Worm (Caenorhabditis elegans) whole organism, young adult: ENCODE results near the gene Y94H6A.3.

Experiments used
- C17E4.6 ChIP-seq: fragments of 200-800 bp; sonication (Bioruptor generic); IDR thresholded peaks from 2 replicates; pipeline ENCODE4 v1.3.6; 2022; ENCODE audit warnings: missing genetic modification reagents, missing genetic modification characterization, missing compliant biosample characterization
- F22D6.2 ChIP-seq: sonication (generic microtip); optimal IDR thresholded peaks from 2 replicates; lab custom pipeline; 2016; ENCODE audit warnings: mild to moderate bottlenecking, missing genetic modification characterization, missing compliant biosample characterization
- F33H1.4 ChIP-seq: fragments of 200-800 bp; sonication (Bioruptor generic); IDR thresholded peaks from 2 replicates; pipeline ENCODE4 v1.3.6; 2022; ENCODE audit warnings: missing genetic modification reagents, missing genetic modification characterization, missing compliant biosample characterization
- F57C9.4 ChIP-seq: sonication (generic microtip); optimal IDR thresholded peaks from 2 replicates; lab custom pipeline; 2017; ENCODE audit warnings: mild to moderate bottlenecking, missing genetic modification characterization, missing compliant biosample characterization
- K12H6.12 ChIP-seq: fragments of 200-800 bp; sonication (Bioruptor generic); optimal IDR thresholded peaks from 2 replicates; lab custom pipeline; 2018; ENCODE audit warnings: mild to moderate bottlenecking, missing genetic modification characterization, missing compliant biosample characterization
- T07F8.4 ChIP-seq: sonication (generic microtip); optimal IDR thresholded peaks from 2 replicates; lab custom pipeline; 2016; ENCODE audit warnings: mild to moderate bottlenecking, missing genetic modification characterization, moderate library complexity, missing compliant biosample characterization
- Y53G8AR.9 ChIP-seq: fragments of 200-800 bp; sonication (Bioruptor generic); conservative IDR thresholded peaks from 2 replicates; pipeline ENCODE4 v1.3.6; 2022; ENCODE audit warnings: missing genetic modification reagents, missing genetic modification characterization, missing compliant biosample characterization
- Y56A3A.18 ChIP-seq: fragments of 200-800 bp; sonication (Bioruptor generic); IDR thresholded peaks from 2 replicates; pipeline ENCODE4 v1.3.6; 2022; ENCODE audit warnings: missing genetic modification reagents, missing genetic modification characterization, missing compliant biosample characterization
- Y95B8A.8 ChIP-seq: fragments of 200-800 bp; sonication (Bioruptor generic); IDR thresholded peaks from 2 replicates; pipeline ENCODE4 v1.3.6; 2022; ENCODE audit warnings: missing genetic modification reagents, missing genetic modification characterization, missing compliant biosample characterization
- akir-1 ChIP-seq: fragments of 200-800 bp; sonication (Bioruptor generic); optimal IDR thresholded peaks from 2 replicates; lab custom pipeline; 2018; ENCODE audit warnings: mild to moderate bottlenecking, missing genetic modification characterization, moderate library complexity, missing compliant biosample characterization
- aptf-2 ChIP-seq: fragments of 200-800 bp; sonication (Bioruptor generic); conservative IDR thresholded peaks from 2 replicates; pipeline ENCODE4 v1.3.6; 2022; ENCODE audit warnings: missing genetic modification reagents, missing genetic modification characterization, missing compliant biosample characterization
- attf-5 ChIP-seq: fragments of 200-800 bp; sonication (Bioruptor generic); optimal IDR thresholded peaks from 2 replicates; lab custom pipeline; 2018; ENCODE audit warnings: mild to moderate bottlenecking, missing genetic modification characterization, missing compliant biosample characterization
- cebp-1 ChIP-seq, 2 experiments: fragments of 200-800 bp in 1 of 2; sonication (Bioruptor generic) in 1 of 2; sonication (generic microtip) in 1 of 2; IDR thresholded peaks in 1 of 2; optimal IDR thresholded peaks in 1 of 2; 2 replicates each; pipeline versions ENCODE4 v1.3.6 to Lab custom; 2017 to 2022; ENCODE audit warnings: missing compliant biosample characterization in 2 of 2, missing genetic modification characterization in 2 of 2, mild to moderate bottlenecking in 1 of 2, missing genetic modification reagents in 1 of 2, moderate library complexity in 1 of 2
- ceh-40 ChIP-seq: fragments of 200-800 bp; sonication (Bioruptor generic); IDR thresholded peaks from 2 replicates; pipeline ENCODE4 v1.3.6; 2022; ENCODE audit warnings: missing genetic modification characterization, missing compliant biosample characterization
- ceh-79 ChIP-seq: sonication (generic microtip); optimal IDR thresholded peaks from 2 replicates; lab custom pipeline; 2017; ENCODE audit warnings: mild to moderate bottlenecking, missing genetic modification characterization, missing compliant biosample characterization
- ceh-91 ChIP-seq: fragments of 200-800 bp; sonication (Bioruptor generic); IDR thresholded peaks from 2 replicates; pipeline ENCODE4 v1.3.6; 2022; ENCODE audit warnings: missing genetic modification reagents, missing genetic modification characterization, missing compliant biosample characterization
- chd-7 ChIP-seq: sonication (generic microtip); optimal IDR thresholded peaks from 2 replicates; lab custom pipeline; 2016; ENCODE audit warnings: mild to moderate bottlenecking, missing genetic modification characterization, moderate library complexity, missing compliant biosample characterization
- dox-1 ChIP-seq: fragments of 200-800 bp; sonication (Bioruptor generic); IDR thresholded peaks from 2 replicates; pipeline ENCODE4 v1.3.6; 2022; ENCODE audit warnings: missing genetic modification reagents, missing genetic modification characterization, missing compliant biosample characterization
- dpl-1 ChIP-seq: fragments of 150-350 bp; optimal IDR thresholded peaks from 2 replicates; lab custom pipeline; 2014; ENCODE audit warnings: missing biosample characterization, missing genetic modification reagents, missing genetic modification characterization
- efl-1 ChIP-seq: fragments of 150-350 bp; optimal IDR thresholded peaks from 2 replicates; lab custom pipeline; 2014; ENCODE audit warnings: missing biosample characterization, missing genetic modification reagents, missing genetic modification characterization
- hlh-26 ChIP-seq: fragments of 200-800 bp; sonication (Bioruptor generic); conservative IDR thresholded peaks from 2 replicates; pipeline ENCODE4 v1.3.6; 2022; ENCODE audit warnings: missing genetic modification reagents, missing genetic modification characterization, missing compliant biosample characterization
- hmg-20 ChIP-seq: fragments of 200-800 bp; sonication (Bioruptor generic); IDR thresholded peaks from 2 replicates; pipeline ENCODE4 v1.3.6; 2022; ENCODE audit warnings: missing genetic modification reagents, missing genetic modification characterization, missing compliant biosample characterization
- hrde-1 ChIP-seq: sonication (generic microtip); optimal IDR thresholded peaks from 2 replicates; lab custom pipeline; 2016; ENCODE audit warnings: missing genetic modification characterization, mild to moderate bottlenecking, missing compliant biosample characterization, moderate library complexity, missing genotype, missing genetic modification reagents, borderline replicate concordance
- lag-1 ChIP-seq: fragments of 200-800 bp; sonication (Bioruptor generic); IDR thresholded peaks from 2 replicates; pipeline ENCODE4 v1.3.6; 2022; ENCODE audit warnings: missing genetic modification reagents, missing genetic modification characterization, missing compliant biosample characterization
- let-607 ChIP-seq, 2 experiments: fragments of 200-800 bp in 1 of 2; sonication (Bioruptor generic) in 1 of 2; sonication (generic microtip) in 1 of 2; optimal IDR thresholded peaks; 2 replicates each; lab custom pipeline; 2016 to 2018; ENCODE audit warnings: mild to moderate bottlenecking in 2 of 2, missing compliant biosample characterization in 2 of 2, missing genetic modification characterization in 2 of 2, moderate library complexity in 2 of 2, missing genotype in 1 of 2
- lin-35 ChIP-seq, 3 experiments: fragments of 150-350 bp in 2 of 3; sonication (generic microtip) in 1 of 3; optimal IDR thresholded peaks; 2 replicates each; lab custom pipeline; 2014 to 2018; ENCODE audit warnings: missing biosample characterization in 3 of 3, missing genetic modification characterization in 3 of 3, missing genetic modification reagents in 3 of 3
- lin-40 ChIP-seq: sonication (generic microtip); optimal IDR thresholded peaks from 2 replicates; lab custom pipeline; 2016; ENCODE audit warnings: missing genetic modification characterization, mild to moderate bottlenecking, missing compliant biosample characterization, missing genotype, missing genetic modification reagents
- lin-54 ChIP-seq: fragments of 200-800 bp; sonication (Bioruptor generic); optimal IDR thresholded peaks from 2 replicates; lab custom pipeline; 2018; ENCODE audit warnings: mild to moderate bottlenecking, missing genetic modification characterization, missing compliant biosample characterization
- madf-3 ChIP-seq: fragments of 200-800 bp; sonication (Bioruptor generic); IDR thresholded peaks from 2 replicates; pipeline ENCODE4 v1.3.6; 2022; ENCODE audit warnings: missing genetic modification reagents, missing genetic modification characterization, missing compliant biosample characterization
- madf-8 ChIP-seq: fragments of 200-800 bp; sonication (Bioruptor generic); conservative IDR thresholded peaks from 2 replicates; pipeline ENCODE4 v1.3.6; 2022; ENCODE audit warnings: missing genetic modification reagents, missing genetic modification characterization, missing compliant biosample characterization
- mel-28 ChIP-seq: sonication (generic microtip); optimal IDR thresholded peaks from 2 replicates; lab custom pipeline; 2016; ENCODE audit warnings: borderline replicate concordance, mild to moderate bottlenecking, missing genetic modification characterization, missing compliant biosample characterization
- mes-4 ChIP-seq: sonication (generic microtip); optimal IDR thresholded peaks from 2 replicates; lab custom pipeline; 2016; ENCODE audit warnings: missing genotype, missing genetic modification characterization, missing compliant biosample characterization
- mxl-1 ChIP-seq: sonication (generic microtip); optimal IDR thresholded peaks from 2 replicates; lab custom pipeline; 2016; ENCODE audit warnings: missing genetic modification characterization, missing compliant biosample characterization
- nhr-120 ChIP-seq: fragments of 200-800 bp; sonication (Bioruptor generic); IDR thresholded peaks from 2 replicates; pipeline ENCODE4 v1.3.6; 2022; ENCODE audit warnings: missing genetic modification characterization, missing compliant biosample characterization
- pbrm-1 ChIP-seq: fragments of 200-800 bp; sonication (Bioruptor generic); IDR thresholded peaks from 2 replicates; pipeline ENCODE4 v1.3.6; 2022; ENCODE audit warnings: missing genetic modification reagents, missing genetic modification characterization, missing compliant biosample characterization
- rcor-1 ChIP-seq: fragments of 200-800 bp; sonication (Bioruptor generic); IDR thresholded peaks from 2 replicates; pipeline ENCODE4 v1.3.6; 2022; ENCODE audit warnings: missing genetic modification reagents, missing genetic modification characterization, missing compliant biosample characterization
- repo-1 ChIP-seq: sonication (generic microtip); optimal IDR thresholded peaks from 2 replicates; lab custom pipeline; 2017; ENCODE audit warnings: mild to moderate bottlenecking, missing genetic modification characterization, missing compliant biosample characterization
- sea-2 ChIP-seq: fragments of 200-800 bp; sonication (Bioruptor generic); IDR thresholded peaks from 2 replicates; pipeline ENCODE4 v1.3.6; 2022; ENCODE audit warnings: missing genetic modification characterization, missing compliant biosample characterization
- snpc-1.3 ChIP-seq: sonication (generic microtip); optimal IDR thresholded peaks from 2 replicates; lab custom pipeline; 2017; ENCODE audit warnings: missing genetic modification characterization, mild to moderate bottlenecking, missing compliant biosample characterization, antibody characterized with exemption, moderate library complexity, missing genotype, missing genetic modification reagents; ENCODE audit not compliant: insufficient read depth
- snpc-4 ChIP-seq, 5 experiments: fragments of 150-350 bp in 1 of 5; sonication (generic microtip) in 4 of 5; optimal IDR thresholded peaks; 2 replicates each; lab custom pipeline; 2014 to 2018; ENCODE audit warnings: missing genetic modification characterization in 5 of 5, missing biosample characterization in 3 of 5, antibody characterized with exemption in 2 of 5, mild to moderate bottlenecking in 2 of 5, missing compliant biosample characterization in 2 of 5, missing genotype in 2 of 5, moderate library complexity in 2 of 5, missing genetic modification reagents in 1 of 5
- somi-1 ChIP-seq: fragments of 200-800 bp; sonication (Bioruptor generic); optimal IDR thresholded peaks from 2 replicates; lab custom pipeline; 2018; ENCODE audit warnings: mild to moderate bottlenecking, missing genetic modification characterization, missing compliant biosample characterization
- sptf-2 ChIP-seq: fragments of 200-800 bp; sonication (Bioruptor generic); optimal IDR thresholded peaks from 2 replicates; lab custom pipeline; 2018; ENCODE audit warnings: mild to moderate bottlenecking, missing genetic modification characterization, missing compliant biosample characterization
- tbp1 ChIP-seq: fragments of 200-800 bp; sonication (Bioruptor generic); optimal IDR thresholded peaks from 2 replicates; lab custom pipeline; 2018; ENCODE audit warnings: mild to moderate bottlenecking, missing genetic modification characterization, missing compliant biosample characterization
- tbx-9 ChIP-seq: sonication (generic microtip); optimal IDR thresholded peaks from 2 replicates; lab custom pipeline; 2016; ENCODE audit warnings: borderline replicate concordance, missing genetic modification characterization, inconsistent platforms, missing compliant biosample characterization
- unc-130 ChIP-seq: sonication (generic microtip); optimal IDR thresholded peaks from 2 replicates; lab custom pipeline; 2016; ENCODE audit warnings: missing genetic modification reagents, missing genetic modification characterization, missing compliant biosample characterization
- xnd-1 ChIP-seq: sonication (generic microtip); optimal IDR thresholded peaks from 2 replicates; lab custom pipeline; 2016; ENCODE audit warnings: missing genotype, missing genetic modification reagents, missing genetic modification characterization, missing compliant biosample characterization
- ztf-28 ChIP-seq: fragments of 200-800 bp; sonication (Bioruptor generic); IDR thresholded peaks from 2 replicates; pipeline ENCODE4 v1.3.6; 2022; ENCODE audit warnings: missing genetic modification reagents, missing genetic modification characterization, missing compliant biosample characterization

Y94H6A.3 gene

ce11 chrIV:2676281-2676680, at the start of gene Y94H6A.3:
Gene Y94H6A.3, plus strand, starts transcription at chrIV:2676512.
- TF ChIP-seq xnd-1 (tag; lab: Kevin White, UChicago) (peak; percentile 53), sea-2 (GFP tag; lab: Robert Waterston, UW) (no peak), ceh-79 (tag; lab: Kevin White, UChicago) (no peak), C17E4.6 (GFP tag; lab: Robert Waterston, UW) (no peak), cebp-1 (GFP tag; IDR thresholded peaks at IDR 0.05; lab: Robert Waterston, UW) (no peak), cebp-1 (tag; optimal IDR thresholded peaks at IDR 0.05; lab: Kevin White, UChicago) (peak; percentile 79), lin-40 (tag; lab: Kevin White, UChicago) (peak; percentile 89), ceh-91 (GFP tag; lab: Robert Waterston, UW) (0 out of 2 replicates have a peak, but pooled peaks have one; percentile 37), nhr-120 (GFP tag; lab: Robert Waterston, UW) (no peak), chd-7 (tag; lab: Kevin White, UChicago) (no peak), madf-3 (GFP tag; lab: Robert Waterston, UW) (peak; percentile 88), aptf-2 (GFP tag; lab: Robert Waterston, UW) (no peak), sptf-2 (GFP tag; lab: Kevin White, UChicago) (no peak), Y95B8A.8 (GFP tag; lab: Robert Waterston, UW) (no peak), hmg-20 (GFP tag; lab: Robert Waterston, UW) (peak; percentile 82), somi-1 (GFP tag; lab: Kevin White, UChicago) (no peak), ztf-28 (no peak), snpc-1.3 (tag; lab: Kevin White, UChicago) (peak; percentile 26), pbrm-1 (GFP tag; lab: Robert Waterston, UW) (peak; percentile 77), dox-1 (GFP tag; lab: Robert Waterston, UW) (peak; percentile 81), hlh-26 (GFP tag; lab: Robert Waterston, UW) (no peak), F22D6.2 (tag; lab: Kevin White, UChicago) (no peak), rcor-1 (GFP tag; lab: Robert Waterston, UW) (peak; percentile 88), efl-1 (GFP tag; lab: Kevin White, UChicago) (peak; percentile 83), unc-130 (GFP tag; lab: Kevin White, UChicago) (no peak), dpl-1 (GFP tag; lab: Kevin White, UChicago) (peak; percentile 88), Y53G8AR.9 (GFP tag; lab: Robert Waterston, UW) (peak; percentile 94), attf-5 (GFP tag; lab: Kevin White, UChicago) (peak; percentile 67), lin-35 (GFP tag; optimal IDR thresholded peaks at IDR 0.05; lab: Kevin White, UChicago) (peak; percentile 63 to 95 (median 80)), ceh-40 (no peak), madf-8 (GFP tag; lab: Robert Waterston, UW) (peak; percentile 36; the same call in 1 of the 2 replicates), mel-28 (tag; lab: Kevin White, UChicago) (no peak), tbp1 (GFP tag; lab: Kevin White, UChicago) (peak; percentile 59), snpc-4 (GFP tag; optimal IDR thresholded peaks at IDR 0.05; lab: Kevin White, UChicago) (no peak), snpc-4 (tag; optimal IDR thresholded peaks at IDR 0.05; lab: Kevin White, UChicago) (peak in 3 of 4 experiments; percentile 27 to 50 (median 41)), Y56A3A.18 (GFP tag; lab: Robert Waterston, UW) (peak; percentile 76; the same call in 1 of the 2 replicates), let-607 (tag; optimal IDR thresholded peaks at IDR 0.05; lab: Kevin White, UChicago) (peak in 1 of 2 experiments; percentile 48), F57C9.4 (tag; lab: Kevin White, UChicago) (no peak), repo-1 (tag; lab: Kevin White, UChicago) (peak; percentile 61), F33H1.4 (peak; percentile 76), lin-54 (GFP tag; lab: Kevin White, UChicago) (peak; percentile 98), mxl-1 (no peak), mes-4 (tag; lab: Kevin White, UChicago) (no peak), hrde-1 (tag; lab: Kevin White, UChicago) (no peak), tbx-9 (tag; lab: Kevin White, UChicago) (no peak), K12H6.12 (tag; lab: Kevin White, UChicago) (peak; percentile 14), lag-1 (GFP tag; lab: Robert Waterston, UW) (no peak), akir-1 (GFP tag; lab: Kevin White, UChicago) (no peak), T07F8.4 (tag; lab: Kevin White, UChicago) (no peak)
